Fruit fly (Drosophila melanogaster): ENCODE results near the gene Nup37.

- TF ChIP-seq CG32264 (GFP tag; optimal IDR thresholded peaks at IDR 0.05): no peak
- no peak for TF ChIP-seq sv (GFP tag; optimal IDR thresholded peaks at IDR 0.05)
- TF ChIP-seq N (GFP tag; optimal IDR thresholded peaks at IDR 0.05): no peak
- no peak for TF ChIP-seq psq (GFP tag; optimal IDR thresholded peaks at IDR 0.05)
- TF ChIP-seq Abd-B (GFP tag; optimal IDR thresholded peaks at IDR 0.05): no peak
- TF ChIP-seq sage (GFP tag; optimal IDR thresholded peaks at IDR 0.05): no peak
- TF ChIP-seq Myc (optimal IDR thresholded peaks at IDR 0.05): no peak
- no peak for TF ChIP-seq brk (GFP tag; optimal IDR thresholded peaks at IDR 0.05)
- TF ChIP-seq h (GFP tag; optimal IDR thresholded peaks at IDR 0.05): no peak
- no peak for TF ChIP-seq pan (optimal IDR thresholded peaks at IDR 0.05)
- no peak for TF ChIP-seq fru (GFP tag; optimal IDR thresholded peaks at IDR 0.05)
Observed at dm6 chr3R:25249145-25250141, 2.0 kb downstream of the Nup37 start, which contains the start of gene Nup358.
